Worm (Caenorhabditis elegans): Measurements from ENCODE around the gene F01D5.8.

ce11 chrII:14040204-14040842 lies 29.8 kb downstream of the F01D5.8 start:
- TF ChIP-seq lin-15B (tag; optimal IDR thresholded peaks at IDR 0.05): peak; percentile 65
- no peak for TF ChIP-seq nhr-237 (tag; optimal IDR thresholded peaks at IDR 0.05)
- TF ChIP-seq lin-39 (tag; optimal IDR thresholded peaks at IDR 0.05): peak; percentile 99
- peak; percentile 68 for TF ChIP-seq fkh-10 (GFP tag; optimal IDR thresholded peaks at IDR 0.05)
- peak; percentile 91 for TF ChIP-seq jun-1 (tag; optimal IDR thresholded peaks at IDR 0.05)
- TF ChIP-seq daf-12 (tag; optimal IDR thresholded peaks at IDR 0.05): no peak
- TF ChIP-seq nhr-28 (tag; optimal IDR thresholded peaks at IDR 0.05): no peak
- no peak for TF ChIP-seq ceh-82 (tag; optimal IDR thresholded peaks at IDR 0.05)
